Fruit fly (Drosophila melanogaster): ENCODE results near the gene Pcd.

The Pcd gene

DNA sequence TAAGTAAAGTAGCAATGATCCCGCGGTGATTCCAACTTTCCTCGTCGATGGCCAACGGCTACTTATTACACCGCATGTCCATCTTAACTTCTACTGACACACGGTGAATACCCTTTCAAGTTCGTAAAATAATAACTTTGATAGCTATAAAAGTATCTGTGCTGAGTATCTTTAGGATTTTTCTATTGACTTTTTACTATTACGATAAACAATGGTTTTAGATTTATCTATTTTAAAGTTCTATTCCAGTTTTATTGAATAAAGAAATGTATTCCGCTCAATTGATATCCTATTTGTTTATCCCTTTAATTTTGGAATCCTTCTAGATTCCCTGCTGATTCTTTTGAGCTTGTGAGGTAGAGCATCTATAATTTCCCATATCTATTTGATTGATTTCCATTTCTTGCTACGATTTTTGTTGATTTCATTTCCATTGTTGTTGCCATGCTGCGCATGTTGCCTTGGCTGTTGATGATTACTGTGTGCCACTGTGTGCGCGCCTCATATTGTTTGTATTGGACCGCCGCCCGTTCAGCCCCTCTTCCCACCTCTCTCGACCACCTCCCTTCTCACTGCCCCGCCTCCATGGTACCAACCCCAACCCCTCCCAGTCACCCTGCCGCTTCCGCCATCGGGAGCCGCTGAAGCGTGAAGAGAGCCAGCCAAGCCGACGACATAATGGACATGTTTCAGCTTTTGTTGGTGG is 33.0 kb upstream of the Pcd start:
- TF ChIP-seq Pif1A (GFP tag; optimal IDR thresholded peaks at IDR 0.05) (no peak), CG8159 (tag; optimal IDR thresholded peaks at IDR 0.05) (peak; percentile 46), fd96Ca (GFP tag; IDR thresholded peaks at IDR 0.05) (0 out of 3 replicates have a peak, but pooled peaks have one; percentile 28), CG17806 (tag; optimal IDR thresholded peaks at IDR 0.05) (no peak), CG32121 (GFP tag; IDR thresholded peaks at IDR 0.05) (no peak), D1 (tag; optimal IDR thresholded peaks at IDR 0.05) (no peak), CG14655 (GFP tag; optimal IDR thresholded peaks at IDR 0.05) (peak; percentile 11), CG8301 (tag; optimal IDR thresholded peaks at IDR 0.05) (no peak), CG13204 (GFP tag; optimal IDR thresholded peaks at IDR 0.05) (no peak), CG4496 (GFP tag; IDR thresholded peaks at IDR 0.05) (0 out of 3 replicates have a peak, but pooled peaks have one; percentile 21), Snoo (tag; optimal IDR thresholded peaks at IDR 0.05) (no peak), CG34367 (tag; optimal IDR thresholded peaks at IDR 0.05) (no peak), Ets98B (GFP tag; IDR thresholded peaks at IDR 0.05) (no peak), CG12605 (GFP tag; IDR thresholded peaks at IDR 0.05) (no peak), CG15710 (tag; optimal IDR thresholded peaks at IDR 0.05) (no peak), CG10348 (GFP tag; IDR thresholded peaks at IDR 0.05) (no peak), rn (GFP tag; IDR thresholded peaks at IDR 0.05) (no peak), CG9948 (tag; optimal IDR thresholded peaks at IDR 0.05) (peak; percentile 8), gl (tag; optimal IDR thresholded peaks at IDR 0.05) (no peak), EcR (GFP tag; optimal IDR thresholded peaks at IDR 0.05) (no peak)

DNA sequence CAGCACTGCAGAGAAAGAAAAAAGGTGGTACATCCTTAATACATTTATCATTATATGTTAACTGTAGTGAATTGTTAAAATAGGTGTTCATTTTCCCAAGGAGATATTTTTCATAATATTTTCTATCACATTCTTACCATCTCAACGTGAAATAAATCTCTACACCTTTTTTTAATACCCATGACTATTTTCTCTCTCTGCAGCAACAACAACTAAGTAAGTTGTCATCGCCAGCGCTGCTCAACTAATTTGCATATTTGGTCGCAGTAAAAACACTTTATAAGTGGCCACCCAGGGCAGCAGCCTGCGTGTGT is 32.5 kb upstream of the Pcd start:
- peak; percentile 57 for TF ChIP-seq CG9948 (tag; optimal IDR thresholded peaks at IDR 0.05)
- TF ChIP-seq D1 (tag; optimal IDR thresholded peaks at IDR 0.05), result no peak
- no peak for TF ChIP-seq rn (GFP tag; IDR thresholded peaks at IDR 0.05)
- no peak for TF ChIP-seq Snoo (tag; optimal IDR thresholded peaks at IDR 0.05)
- no peak for TF ChIP-seq fd96Ca (GFP tag; IDR thresholded peaks at IDR 0.05)
- peak; percentile 57 for TF ChIP-seq CG34367 (tag; optimal IDR thresholded peaks at IDR 0.05)
- TF ChIP-seq CG17806 (tag; optimal IDR thresholded peaks at IDR 0.05), result peak; percentile 60
- peak; percentile 40 for TF ChIP-seq CG8301 (tag; optimal IDR thresholded peaks at IDR 0.05)
- TF ChIP-seq EcR (GFP tag; optimal IDR thresholded peaks at IDR 0.05), result no peak
- TF ChIP-seq CG15710 (tag; optimal IDR thresholded peaks at IDR 0.05), result peak; percentile 62
- peak; percentile 29 for TF ChIP-seq Ets98B (GFP tag; IDR thresholded peaks at IDR 0.05)
- peak; percentile 1 for TF ChIP-seq Pif1B (GFP tag; optimal IDR thresholded peaks at IDR 0.05)
- peak; percentile 49 for TF ChIP-seq CG14655 (GFP tag; optimal IDR thresholded peaks at IDR 0.05)
- peak; percentile 77 for TF ChIP-seq CG8159 (tag; optimal IDR thresholded peaks at IDR 0.05)
- no peak for TF ChIP-seq CG4496 (GFP tag; IDR thresholded peaks at IDR 0.05)
- TF ChIP-seq gl (tag; optimal IDR thresholded peaks at IDR 0.05), result no peak
- TF ChIP-seq Pif1A (GFP tag; optimal IDR thresholded peaks at IDR 0.05), result peak; percentile 54

DNA sequence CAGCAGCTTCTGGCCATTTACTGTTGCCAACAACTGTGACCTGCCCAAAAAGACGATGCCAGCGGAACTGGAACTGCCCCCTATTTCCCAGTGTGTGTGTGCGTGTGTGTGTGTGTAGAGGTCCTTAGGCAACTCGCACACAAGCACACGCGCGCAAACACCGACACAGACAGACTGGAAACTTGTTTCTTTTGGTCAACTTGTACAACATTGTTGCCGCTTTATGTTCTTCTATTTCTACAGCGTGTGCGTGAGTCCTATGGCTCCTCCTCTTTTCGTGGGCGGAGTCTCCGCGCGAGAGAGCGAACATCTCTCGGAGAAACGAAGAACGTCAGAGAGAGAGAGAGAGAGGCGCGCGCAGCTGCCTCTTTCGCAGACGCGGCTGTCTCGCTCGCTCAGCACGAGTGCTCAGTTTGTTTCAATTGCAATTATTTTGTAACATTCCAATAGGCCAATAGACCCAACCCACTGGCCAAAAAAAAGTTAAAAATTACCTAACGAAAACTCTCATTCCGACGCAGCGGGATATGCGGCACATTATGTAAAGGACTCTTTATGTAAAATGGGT is 31.9 kb upstream of the Pcd start:
- TF ChIP-seq D1 (tag; optimal IDR thresholded peaks at IDR 0.05) (no peak), CG4496 (GFP tag; IDR thresholded peaks at IDR 0.05) (peak; percentile 47; the same call in 1 of the 3 replicates), gl (tag; optimal IDR thresholded peaks at IDR 0.05) (no peak), fd96Ca (GFP tag; IDR thresholded peaks at IDR 0.05) (peak; percentile 10; the same call in 1 of the 3 replicates), Snoo (tag; optimal IDR thresholded peaks at IDR 0.05) (no peak)

DNA sequence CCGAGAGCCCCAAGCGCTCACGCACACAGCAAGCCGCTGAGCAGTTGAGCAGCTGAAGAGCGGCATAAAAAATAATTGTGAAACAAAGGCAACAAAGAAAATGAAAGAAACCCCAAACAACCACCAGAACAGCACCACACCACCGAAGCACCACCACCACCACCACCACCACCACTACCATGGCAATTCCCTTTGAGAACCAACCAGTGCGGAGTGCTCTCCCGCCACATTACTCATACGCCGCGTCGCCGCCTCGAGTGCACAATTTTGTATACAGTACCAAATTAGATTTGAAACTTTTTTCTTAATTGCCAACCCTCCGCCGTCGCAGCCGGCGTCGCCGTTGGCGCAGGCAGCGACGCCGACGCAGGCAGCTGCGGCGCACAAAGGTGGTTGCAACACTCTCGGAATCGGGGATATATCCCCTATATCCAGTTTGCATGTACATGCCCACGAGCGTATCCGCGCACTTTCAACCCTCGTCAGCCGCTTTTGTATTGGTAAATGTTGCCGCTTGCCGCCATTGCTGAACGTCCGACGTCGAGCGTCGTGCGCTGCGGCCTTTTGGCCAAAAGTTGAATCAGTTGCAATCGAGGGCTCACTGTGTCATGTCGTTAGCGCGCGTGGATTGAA is 30.8 kb upstream of the Pcd start, which contains the start of gene dmrt99B:
TSS of gene dmrt99B (plus strand) at position 583 of the 633 bp plus-strand sequence.
- TF ChIP-seq gl (tag; optimal IDR thresholded peaks at IDR 0.05) (no peak), CG14655 (GFP tag; optimal IDR thresholded peaks at IDR 0.05) (no peak), CG12605 (GFP tag; IDR thresholded peaks at IDR 0.05) (no peak), CG8159 (tag; optimal IDR thresholded peaks at IDR 0.05) (no peak), Snoo (tag; optimal IDR thresholded peaks at IDR 0.05) (no peak), rn (GFP tag; IDR thresholded peaks at IDR 0.05) (no peak), CG17806 (tag; optimal IDR thresholded peaks at IDR 0.05) (no peak)

DNA sequence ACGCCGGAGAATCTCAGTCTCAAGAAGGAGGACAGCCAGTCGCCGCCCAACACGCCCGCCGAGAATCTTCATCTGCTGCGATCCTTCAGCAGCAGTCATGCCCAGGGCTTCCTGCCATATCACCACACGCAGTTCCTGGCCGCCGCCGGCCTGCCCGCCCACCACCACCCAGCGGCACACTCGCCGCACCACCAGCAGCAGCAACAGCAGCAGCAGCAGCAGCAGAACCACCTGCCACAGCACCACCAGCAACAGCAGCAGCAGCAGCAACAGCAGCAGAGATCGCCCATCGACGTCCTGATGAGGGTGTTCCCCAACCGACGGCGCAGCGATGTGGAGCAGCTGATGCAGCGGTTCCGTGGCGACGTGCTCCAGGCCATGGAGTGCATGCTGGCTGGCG is 27.2 kb upstream of the Pcd start:
- TF ChIP-seq CG17806 (tag; optimal IDR thresholded peaks at IDR 0.05) (no peak), CG12605 (GFP tag; IDR thresholded peaks at IDR 0.05) (no peak), fd96Ca (GFP tag; IDR thresholded peaks at IDR 0.05) (no peak), Snoo (tag; optimal IDR thresholded peaks at IDR 0.05) (no peak), CG32121 (GFP tag; IDR thresholded peaks at IDR 0.05) (no peak), CG10348 (GFP tag; IDR thresholded peaks at IDR 0.05) (no peak), CG15710 (tag; optimal IDR thresholded peaks at IDR 0.05) (no peak)

DNA sequence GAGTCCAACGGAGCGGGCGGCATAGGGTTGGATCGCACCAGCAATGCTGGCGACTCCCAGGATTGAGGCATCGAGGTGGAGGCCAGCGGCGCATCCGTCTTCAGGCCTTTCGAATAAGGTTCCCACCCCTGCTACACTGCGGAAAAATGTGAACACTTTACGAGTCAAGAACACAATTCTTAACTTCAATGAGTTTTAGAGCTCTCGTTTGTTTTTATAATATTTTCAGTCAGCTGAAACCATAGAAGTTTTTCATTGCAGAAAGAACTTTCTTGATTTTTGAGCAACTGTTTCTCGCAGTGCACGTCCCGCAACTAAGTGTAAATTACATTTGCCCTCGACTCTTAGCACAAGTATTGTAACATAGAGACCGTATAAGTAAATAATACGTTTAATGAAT is 26.6 kb upstream of the Pcd start:
- TF ChIP-seq CG12605 (GFP tag; IDR thresholded peaks at IDR 0.05) (no peak), EcR (GFP tag; optimal IDR thresholded peaks at IDR 0.05) (no peak), CG9948 (tag; optimal IDR thresholded peaks at IDR 0.05) (no peak), gl (tag; optimal IDR thresholded peaks at IDR 0.05) (no peak), CG8301 (tag; optimal IDR thresholded peaks at IDR 0.05) (no peak), Pif1B (GFP tag; optimal IDR thresholded peaks at IDR 0.05) (no peak), CG34367 (tag; optimal IDR thresholded peaks at IDR 0.05) (no peak), CG17806 (tag; optimal IDR thresholded peaks at IDR 0.05) (no peak), CG14655 (GFP tag; optimal IDR thresholded peaks at IDR 0.05) (no peak)
